ENCODE assay signal across 3 fruit fly cellular contexts in the genomic region with DNA sequence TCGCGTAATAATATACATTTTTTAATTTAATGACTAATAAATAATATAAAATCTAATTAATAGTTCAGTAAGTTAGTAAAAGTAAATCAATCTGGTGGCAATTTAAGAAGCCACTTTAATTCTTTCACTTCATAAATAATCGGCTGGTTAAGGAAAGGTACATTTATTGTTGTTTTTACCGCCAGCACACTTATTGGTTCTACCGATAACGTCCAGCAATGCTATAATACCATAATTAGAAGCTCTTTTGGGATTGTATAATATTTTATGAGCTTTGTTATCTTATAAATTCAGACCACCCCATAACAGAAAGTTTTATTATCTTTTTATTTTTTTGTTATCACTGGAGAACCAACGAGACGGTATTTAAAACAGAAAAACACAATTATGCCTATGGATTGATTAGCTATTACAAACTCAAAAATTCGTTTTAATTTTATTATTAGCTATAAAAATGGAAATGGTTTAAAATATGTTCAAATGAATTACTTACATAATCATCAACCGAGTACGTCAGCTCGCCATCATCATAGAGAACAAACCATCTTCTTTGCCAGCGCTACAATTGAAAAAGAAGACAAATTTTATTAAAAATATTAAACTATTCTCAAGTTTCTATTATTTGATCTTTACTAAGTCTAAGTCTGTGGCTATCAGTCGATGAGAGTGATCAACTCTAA.
TF ChIP-seq lines count a peak whose summit lies in the region.

No protein-coding gene starts in this region.

- no peak for TF ChIP-seq CTCF in whole organism, embryonic (GFP tag; optimal IDR thresholded peaks at IDR 0.05; lab: Kevin White, UChicago)

TF ChIP-seq in whole organism, adult, 20 proteins besides CTCF, POLR2A, EP300 and RAD21:
- TF ChIP-seq pad (GFP tag; optimal IDR thresholded peaks at IDR 0.05; lab: Kevin White, UChicago) (no peak), CG7045 (GFP tag; optimal IDR thresholded peaks at IDR 0.05; lab: Kevin White, UChicago) (no peak), cic (GFP tag; optimal IDR thresholded peaks at IDR 0.05; lab: Kevin White, UChicago) (no peak), kay (GFP tag; lab: Kevin White, UChicago; ENCODE audit: borderline replicate concordance) (peak; percentile 55), cnc (optimal IDR thresholded peaks at IDR 0.05; lab: Kevin White, UChicago) (no peak), ovo (GFP tag; optimal IDR thresholded peaks at IDR 0.05; lab: Kevin White, UChicago) (no peak), toe (GFP tag; optimal IDR thresholded peaks at IDR 0.05; lab: Kevin White, UChicago) (no peak), Crg-1 (GFP tag; optimal IDR thresholded peaks at IDR 0.05; lab: Kevin White, UChicago) (no peak)

TF ChIP-seq in whole organism, embryonic, 481 proteins besides CTCF, POLR2A, EP300 and RAD21 (continues in another document):
- TF ChIP-seq Abd-B (GFP tag; optimal IDR thresholded peaks at IDR 0.05; lab: Kevin White, UChicago) (no peak), CG8290 (GFP tag; optimal IDR thresholded peaks at IDR 0.05; lab: Kevin White, UChicago) (no peak), CG8290 (tag; optimal IDR thresholded peaks at IDR 0.05; lab: Kevin White, UChicago) (no peak), zen2 (GFP tag; IDR thresholded peaks at IDR 0.05; lab: Robert Waterston, UW; ENCODE audit: partially characterized antibody) (no peak), PHDP (tag; optimal IDR thresholded peaks at IDR 0.05; lab: Kevin White, UChicago) (peak; percentile 39), insv (GFP tag; optimal IDR thresholded peaks at IDR 0.05; lab: Kevin White, UChicago) (no peak), Oaz (GFP tag; IDR thresholded peaks at IDR 0.05; lab: Robert Waterston, UW) (no peak), Nf-YC (tag; optimal IDR thresholded peaks at IDR 0.05; lab: Kevin White, UChicago) (no peak), CG8924 (tag; optimal IDR thresholded peaks at IDR 0.05; lab: Kevin White, UChicago) (no peak), nerfin-2 (GFP tag; IDR thresholded peaks at IDR 0.05; lab: Robert Waterston, UW; ENCODE audit: partially characterized antibody) (no peak), Ada2b (GFP tag; IDR thresholded peaks at IDR 0.05; lab: Robert Waterston, UW) (no peak), CG2875 (GFP tag; optimal IDR thresholded peaks at IDR 0.05; lab: Kevin White, UChicago) (no peak), MESR4 (GFP tag; optimal IDR thresholded peaks at IDR 0.05; lab: Kevin White, UChicago) (no peak), CG11247 (GFP tag; IDR thresholded peaks at IDR 0.05; lab: Robert Waterston, UW) (no peak), Pdp1 (GFP tag; optimal IDR thresholded peaks at IDR 0.05; lab: Kevin White, UChicago) (peak in 1 of 2 experiments; percentile 97), lov (optimal IDR thresholded peaks at IDR 0.05; lab: Kevin White, UChicago) (no peak), lov (GFP tag; IDR thresholded peaks at IDR 0.05; lab: Robert Waterston, UW) (no peak), mirr (GFP tag; optimal IDR thresholded peaks at IDR 0.05; lab: Kevin White, UChicago) (peak; percentile 35), NK7.1 (GFP tag; optimal IDR thresholded peaks at IDR 0.05; lab: Kevin White, UChicago) (no peak), CG30020 (tag; optimal IDR thresholded peaks at IDR 0.05; lab: Kevin White, UChicago) (no peak), sug (tag; optimal IDR thresholded peaks at IDR 0.05; lab: Kevin White, UChicago) (peak; percentile 82), psq (GFP tag; optimal IDR thresholded peaks at IDR 0.05; lab: Kevin White, UChicago) (no peak), Sry-β (GFP tag; optimal IDR thresholded peaks at IDR 0.05; lab: Kevin White, UChicago) (no peak), pb (GFP tag; optimal IDR thresholded peaks at IDR 0.05; lab: Kevin White, UChicago) (no peak), CG14667 (GFP tag; IDR thresholded peaks at IDR 0.05; lab: Robert Waterston, UW) (no peak), CG7745 (tag; optimal IDR thresholded peaks at IDR 0.05; lab: Kevin White, UChicago) (no peak), CG34224 (GFP tag; IDR thresholded peaks at IDR 0.05; lab: Robert Waterston, UW; ENCODE audit: partially characterized antibody) (no peak), exex (tag; optimal IDR thresholded peaks at IDR 0.05; lab: Kevin White, UChicago) (peak; percentile 99), CG34376 (GFP tag; optimal IDR thresholded peaks at IDR 0.05; lab: Kevin White, UChicago) (peak; percentile 57), HLH54F (GFP tag; optimal IDR thresholded peaks at IDR 0.05; lab: Kevin White, UChicago) (no peak), ssp (GFP tag; IDR thresholded peaks at IDR 0.05; lab: Robert Waterston, UW) (no peak), CG16863 (GFP tag; optimal IDR thresholded peaks at IDR 0.05; lab: Kevin White, UChicago) (no peak), TFAM (GFP tag; optimal IDR thresholded peaks at IDR 0.05; lab: Kevin White, UChicago) (no peak), so (GFP tag; IDR thresholded peaks at IDR 0.05; lab: Robert Waterston, UW) (no peak), pzg (GFP tag; optimal IDR thresholded peaks at IDR 0.05; lab: Kevin White, UChicago) (no peak), bowl (GFP tag; IDR thresholded peaks at IDR 0.05; lab: Robert Waterston, UW) (no peak), Doc3 (GFP tag; IDR thresholded peaks at IDR 0.05; lab: Robert Waterston, UW; ENCODE audit: partially characterized antibody) (no peak), hbn (GFP tag; IDR thresholded peaks at IDR 0.05; lab: Robert Waterston, UW; ENCODE audit: partially characterized antibody) (no peak), YL-1 (GFP tag; optimal IDR thresholded peaks at IDR 0.05; lab: Kevin White, UChicago) (no peak)

TF ChIP-seq in whole organism, prepupa, 60 proteins besides CTCF, POLR2A, EP300 and RAD21:
- TF ChIP-seq CG15336 (GFP tag; IDR thresholded peaks at IDR 0.05; lab: Robert Waterston, UW) (no peak), vri (GFP tag; optimal IDR thresholded peaks at IDR 0.05; lab: Kevin White, UChicago) (peak; percentile 78)
